Worm (Caenorhabditis elegans) whole organism, L4 larva: Measurements from ENCODE around the gene tiar-2.

ENCODE experiments used
- D1046.2 ChIP-seq: fragments of 200-800 bp; sonication (Bioruptor generic); IDR thresholded peaks from 2 replicates; pipeline ENCODE4 v1.3.6; 2022; ENCODE audit warnings: missing genetic modification characterization, missing compliant biosample characterization
- F26F4.8 ChIP-seq: fragments of 200-800 bp; sonication (Bioruptor generic); conservative IDR thresholded peaks from 2 replicates; pipeline ENCODE4 v1.3.6; 2022; ENCODE audit warnings: missing genetic modification characterization, missing compliant biosample characterization
- F37D6.2 ChIP-seq: sonication (generic microtip); optimal IDR thresholded peaks from 2 replicates; lab custom pipeline; 2016; ENCODE audit warnings: mild to moderate bottlenecking, missing genetic modification characterization, missing compliant biosample characterization
- F44E2.7 ChIP-seq: fragments of 200-800 bp; sonication (Bioruptor generic); IDR thresholded peaks from 2 replicates; pipeline ENCODE4 v2.1.2; 2022; ENCODE audit warnings: missing genetic modification characterization, missing compliant biosample characterization
- F49E8.2 ChIP-seq: sonication (generic microtip); optimal IDR thresholded peaks from 2 replicates; lab custom pipeline; 2016; ENCODE audit warnings: missing compliant biosample characterization, mild to moderate bottlenecking, missing genetic modification characterization, borderline replicate concordance
- T20F7.1 ChIP-seq: fragments of 200-800 bp; sonication (Bioruptor generic); optimal IDR thresholded peaks from 2 replicates; lab custom pipeline; 2018; ENCODE audit warnings: mild to moderate bottlenecking, missing genetic modification characterization, missing compliant biosample characterization
- Y5F2A.4 ChIP-seq: fragments of 200-800 bp; sonication (Bioruptor generic); optimal IDR thresholded peaks from 2 replicates; lab custom pipeline; 2018; ENCODE audit warnings: mild to moderate bottlenecking, missing genetic modification characterization, missing compliant biosample characterization
- Y75B8A.6 ChIP-seq: fragments of 200-800 bp; sonication (Bioruptor generic); IDR thresholded peaks from 2 replicates; pipeline ENCODE4 v1.3.6; 2022; ENCODE audit warnings: missing genetic modification reagents, missing genetic modification characterization, missing compliant biosample characterization
- ZK337.2 ChIP-seq: fragments of 200-800 bp; sonication (Bioruptor generic); IDR thresholded peaks from 2 replicates; pipeline ENCODE4 v1.3.6; 2022; ENCODE audit warnings: missing genetic modification reagents, missing genetic modification characterization, missing compliant biosample characterization
- ZK546.5 ChIP-seq, 2 experiments: sonication (generic microtip); optimal IDR thresholded peaks; 2 replicates each; lab custom pipeline; 2017; ENCODE audit warnings: missing biosample characterization in 2 of 2, missing genetic modification characterization in 2 of 2
- aha-1 ChIP-seq: fragments of 150-350 bp; peaks from one replicate; lab custom pipeline; 2014; ENCODE audit warnings: missing biosample characterization, missing genetic modification characterization
- ceh-20 ChIP-seq: fragments of 200-800 bp; sonication (Bioruptor generic); IDR thresholded peaks from 2 replicates; pipeline ENCODE4 v1.3.6; 2022; ENCODE audit warnings: missing genetic modification reagents, missing genetic modification characterization, missing compliant biosample characterization
- ceh-28 ChIP-seq: fragments of 150-350 bp; optimal IDR thresholded peaks from 2 replicates; lab custom pipeline; 2014; ENCODE audit warnings: missing biosample characterization, missing genetic modification reagents, missing genetic modification characterization
- ceh-62 ChIP-seq: sonication (generic microtip); optimal IDR thresholded peaks from 2 replicates; lab custom pipeline; 2017; ENCODE audit warnings: missing biosample characterization, missing genetic modification characterization
- ces-1 ChIP-seq: fragments of 150-350 bp; sonication (generic microtip); optimal IDR thresholded peaks from 4 replicates; lab custom pipeline; 2014; ENCODE audit warnings: missing biosample characterization, missing genetic modification reagents, missing genetic modification characterization
- daf-16 ChIP-seq, 3 experiments: sonication (generic microtip); optimal IDR thresholded peaks; 2 replicates each; lab custom pipeline; 2016 to 2017; ENCODE audit warnings: missing genetic modification characterization in 3 of 3, missing genetic modification reagents in 3 of 3, mild to moderate bottlenecking in 2 of 3, missing compliant biosample characterization in 2 of 3, missing biosample characterization in 1 of 3, moderate library complexity in 1 of 3
- daf-19 ChIP-seq: fragments of 200-800 bp; sonication (Bioruptor generic); conservative IDR thresholded peaks from 2 replicates; pipeline ENCODE4 v1.3.6; 2022; ENCODE audit warnings: missing genetic modification characterization, missing compliant biosample characterization
- dmd-9 ChIP-seq: fragments of 200-800 bp; sonication (Bioruptor generic); IDR thresholded peaks from 2 replicates; pipeline ENCODE4 v1.3.6; 2022; ENCODE audit warnings: missing genetic modification reagents, missing genetic modification characterization, missing compliant biosample characterization
- egl-27 ChIP-seq: sonication (generic microtip); optimal IDR thresholded peaks from 3 replicates; lab custom pipeline; 2017; ENCODE audit warnings: missing biosample characterization, missing genetic modification reagents, missing genetic modification characterization
- hif-1 ChIP-seq, 2 experiments: sonication (generic microtip); optimal IDR thresholded peaks; 2 replicates each; lab custom pipeline; 2016 to 2017; ENCODE audit warnings: missing compliant biosample characterization in 2 of 2, missing genetic modification characterization in 2 of 2, missing genetic modification reagents in 2 of 2, missing genotype in 2 of 2, mild to moderate bottlenecking in 1 of 2
- hlh-11 ChIP-seq: fragments of 200-800 bp; sonication (Bioruptor generic); optimal IDR thresholded peaks from 2 replicates; lab custom pipeline; 2018; ENCODE audit warnings: mild to moderate bottlenecking, missing genetic modification characterization, missing compliant biosample characterization
- hlh-30 ChIP-seq: sonication (generic microtip); optimal IDR thresholded peaks from 2 replicates; lab custom pipeline; 2017; ENCODE audit warnings: antibody characterized with exemption, mild to moderate bottlenecking, missing genetic modification characterization, missing compliant biosample characterization; ENCODE audit not compliant: insufficient read depth
- lim-7 ChIP-seq: fragments of 200-800 bp; sonication (Bioruptor generic); IDR thresholded peaks from 2 replicates; pipeline ENCODE4 v1.3.6; 2022; ENCODE audit warnings: missing genetic modification characterization, missing compliant biosample characterization
- lin-15B ChIP-seq: fragments of 150-350 bp; sonication (generic microtip); optimal IDR thresholded peaks from 3 replicates; lab custom pipeline; 2014; ENCODE audit warnings: missing biosample characterization, missing genetic modification characterization
- lin-38 ChIP-seq: fragments of 200-800 bp; sonication (Bioruptor generic); IDR thresholded peaks from 2 replicates; pipeline ENCODE4 v1.3.6; 2022; ENCODE audit warnings: missing genetic modification reagents, missing genetic modification characterization, missing compliant biosample characterization
- mdl-1 ChIP-seq, 2 experiments: fragments of 150-350 bp in 1 of 2; sonication (generic microtip) in 1 of 2; optimal IDR thresholded peaks; 2 replicates each; lab custom pipeline; 2014 to 2017; ENCODE audit warnings: missing biosample characterization in 2 of 2, missing genetic modification characterization in 2 of 2
- mes-2 ChIP-seq: sonication (generic microtip); optimal IDR thresholded peaks from 2 replicates; lab custom pipeline; 2016; ENCODE audit warnings: missing genotype, mild to moderate bottlenecking, missing genetic modification characterization, missing compliant biosample characterization; ENCODE audit not compliant: poor library complexity, severe bottlenecking
- nhr-237 ChIP-seq: sonication (generic microtip); optimal IDR thresholded peaks from 2 replicates; lab custom pipeline; 2017; ENCODE audit warnings: missing biosample characterization, missing genetic modification characterization
- nhr-28 ChIP-seq: fragments of 150-350 bp; optimal IDR thresholded peaks from 2 replicates; lab custom pipeline; 2014; ENCODE audit warnings: missing biosample characterization, missing genetic modification characterization
- nhr-48 ChIP-seq: sonication (generic microtip); optimal IDR thresholded peaks from 2 replicates; lab custom pipeline; 2016; ENCODE audit warnings: mild to moderate bottlenecking, missing genetic modification characterization, missing compliant biosample characterization
- pqm-1 ChIP-seq: sonication (generic microtip); optimal IDR thresholded peaks from 2 replicates; lab custom pipeline; 2017; ENCODE audit warnings: missing biosample characterization, missing genetic modification characterization
- rbr-2 ChIP-seq: sonication (generic microtip); optimal IDR thresholded peaks from 2 replicates; lab custom pipeline; 2016; ENCODE audit warnings: missing genotype, missing genetic modification characterization, missing compliant biosample characterization
- set-16 ChIP-seq: fragments of 200-800 bp; sonication (Bioruptor generic); IDR thresholded peaks from 2 replicates; pipeline ENCODE4 v1.3.6; 2022; ENCODE audit warnings: missing genetic modification reagents, missing genetic modification characterization, missing compliant biosample characterization
- skn-1 ChIP-seq: fragments of 150-350 bp; optimal IDR thresholded peaks from 2 replicates; lab custom pipeline; 2014; ENCODE audit warnings: missing biosample characterization, missing genetic modification characterization
- snpc-4 ChIP-seq: fragments of 150-350 bp; optimal IDR thresholded peaks from 2 replicates; lab custom pipeline; 2014; ENCODE audit warnings: missing biosample characterization, missing genetic modification characterization
- unc-39 ChIP-seq: sonication (generic microtip); optimal IDR thresholded peaks from 2 replicates; lab custom pipeline; 2017; ENCODE audit warnings: missing biosample characterization, missing genetic modification characterization
- vab-7 ChIP-seq: fragments of 200-800 bp; sonication (Bioruptor generic); IDR thresholded peaks from 2 replicates; pipeline ENCODE4 v1.3.6; 2022; ENCODE audit warnings: missing genetic modification reagents, missing genetic modification characterization, missing compliant biosample characterization
- zfp-2 ChIP-seq: sonication (generic microtip); optimal IDR thresholded peaks from 2 replicates; lab custom pipeline; 2016; ENCODE audit warnings: mild to moderate bottlenecking, missing genetic modification characterization, missing compliant biosample characterization
- zip-2 ChIP-seq: fragments of 150-350 bp; optimal IDR thresholded peaks from 2 replicates; lab custom pipeline; 2014; ENCODE audit warnings: missing biosample characterization, missing genetic modification characterization

tiar-2 gene

DNA sequence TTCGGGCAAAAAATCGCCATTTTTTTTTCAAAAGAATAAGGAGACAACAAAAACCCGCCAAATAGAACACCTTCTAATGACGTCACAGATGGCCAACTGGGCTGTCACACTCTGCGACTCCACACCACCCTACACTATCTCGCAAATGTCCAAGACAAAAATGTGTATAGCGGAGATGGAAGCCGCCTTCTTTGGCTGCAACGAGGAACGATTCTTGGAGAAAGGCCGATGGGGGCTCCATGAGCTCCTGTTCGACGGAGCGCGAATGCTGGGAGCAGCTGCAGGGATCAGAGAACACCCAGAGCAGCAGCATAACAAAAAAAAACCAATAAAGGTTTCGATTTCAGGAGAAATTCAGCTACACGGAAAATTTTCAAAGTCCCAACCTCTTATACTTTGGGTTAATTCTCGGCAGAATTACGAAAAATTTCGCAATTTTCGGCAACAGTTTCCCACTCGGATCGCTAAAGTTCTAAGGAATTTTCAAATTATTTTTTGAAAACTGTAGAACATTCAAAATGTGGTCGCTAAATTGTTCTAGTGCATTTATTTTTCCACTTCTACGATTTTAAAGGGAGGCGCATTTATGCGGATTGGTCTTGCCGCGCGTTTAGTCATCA lies 37.4 kb downstream of the tiar-2 start (continued):
- TF ChIP-seq zfp-2 (tag; lab: Kevin White, UChicago) (no peak), mes-2 (tag; lab: Kevin White, UChicago) (peak; percentile 45), lim-7 (GFP tag; lab: Robert Waterston, UW) (no peak), vab-7 (GFP tag; lab: Robert Waterston, UW) (peak; percentile 49; the same call in 1 of the 2 replicates), mdl-1 (tag; optimal IDR thresholded peaks at IDR 0.05; lab: Kevin White, UChicago) (peak in 1 of 2 experiments; percentile 12), ZK337.2 (GFP tag; lab: Robert Waterston, UW) (no peak), D1046.2 (GFP tag; lab: Robert Waterston, UW) (0 out of 2 replicates have a peak, but pooled peaks have one; percentile 13), F37D6.2 (tag; lab: Kevin White, UChicago) (peak; percentile 42), dmd-9 (no peak), nhr-28 (tag; lab: Kevin White, UChicago) (peak; percentile 26)

DNA sequence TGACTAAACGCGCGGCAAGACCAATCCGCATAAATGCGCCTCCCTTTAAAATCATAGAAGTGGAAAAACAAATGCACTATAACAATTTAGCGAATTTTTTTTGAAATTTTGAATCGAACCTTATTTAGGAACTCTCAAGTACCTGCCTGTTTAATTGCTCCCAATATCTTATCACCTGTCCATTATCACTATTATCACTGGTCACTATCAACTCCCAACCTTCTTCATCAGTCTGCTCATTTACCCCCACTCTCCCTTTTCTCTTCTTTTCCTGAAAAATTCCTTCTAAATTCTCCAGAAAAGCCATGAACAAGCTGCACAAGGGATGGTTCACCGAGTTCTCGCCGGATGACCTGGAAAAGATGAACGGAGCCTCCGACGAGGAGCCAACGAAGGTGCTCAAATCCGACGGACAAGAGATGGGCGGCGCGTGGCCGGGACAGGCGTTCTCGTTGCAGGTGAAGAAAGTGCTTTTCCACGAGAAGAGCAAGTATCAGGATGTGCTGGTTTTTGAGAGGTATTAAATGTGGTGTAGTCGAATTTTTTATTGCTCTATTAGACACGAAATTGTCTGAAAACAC lies 38.2 kb downstream of the tiar-2 start, which contains the start of gene spds-1:
spds-1 (plus strand) TSS at position 298 of the 581 bp plus-strand sequence.
- peak; percentile 8 for TF ChIP-seq hlh-11 (tag; lab: Kevin White, UChicago)
- peak; percentile 48 for TF ChIP-seq pqm-1 (tag; lab: Kevin White, UChicago)
- no peak for TF ChIP-seq nhr-48
- TF ChIP-seq set-16 (GFP tag; lab: Robert Waterston, UW), result peak; percentile 60

DNA sequence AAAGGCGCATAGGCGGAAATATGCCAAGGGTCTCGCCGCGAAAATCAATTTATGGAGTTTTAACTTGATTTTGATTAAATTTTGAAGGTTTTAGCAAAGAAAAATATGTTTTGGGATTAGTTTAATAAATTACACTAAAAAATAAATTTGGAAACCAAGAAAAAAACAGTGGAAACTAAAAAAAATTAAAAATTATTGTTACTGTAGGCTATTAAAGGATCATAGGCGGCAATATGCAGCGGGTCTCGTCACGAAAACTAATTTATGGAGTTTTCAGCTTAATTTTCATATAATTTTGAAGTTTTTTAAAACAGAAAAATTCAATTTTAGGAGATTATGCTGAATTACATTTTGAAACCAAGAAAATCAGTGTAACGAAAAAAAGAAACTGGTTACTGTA lies 40.3 kb downstream of the tiar-2 start:
- TF ChIP-seq rbr-2 (tag; lab: Kevin White, UChicago) (no peak), ceh-20 (no peak), daf-19 (GFP tag; lab: Robert Waterston, UW) (no peak), F44E2.7 (GFP tag; lab: Robert Waterston, UW) (no peak), Y5F2A.4 (no peak), ceh-62 (tag; lab: Kevin White, UChicago) (no peak), ces-1 (GFP tag; lab: Kevin White, UChicago) (no peak), pqm-1 (tag; lab: Kevin White, UChicago) (no peak), T20F7.1 (GFP tag; lab: Kevin White, UChicago) (no peak), lin-38 (GFP tag; lab: Robert Waterston, UW) (peak; percentile 36; the same call in 1 of the 2 replicates), ZK546.5 (tag; optimal IDR thresholded peaks at IDR 0.05; lab: Kevin White, UChicago) (no peak), aha-1 (no peak), F49E8.2 (tag; lab: Kevin White, UChicago) (peak; percentile 68)
- TF ChIP-seq, all 104 proteins: peak for 2

DNA sequence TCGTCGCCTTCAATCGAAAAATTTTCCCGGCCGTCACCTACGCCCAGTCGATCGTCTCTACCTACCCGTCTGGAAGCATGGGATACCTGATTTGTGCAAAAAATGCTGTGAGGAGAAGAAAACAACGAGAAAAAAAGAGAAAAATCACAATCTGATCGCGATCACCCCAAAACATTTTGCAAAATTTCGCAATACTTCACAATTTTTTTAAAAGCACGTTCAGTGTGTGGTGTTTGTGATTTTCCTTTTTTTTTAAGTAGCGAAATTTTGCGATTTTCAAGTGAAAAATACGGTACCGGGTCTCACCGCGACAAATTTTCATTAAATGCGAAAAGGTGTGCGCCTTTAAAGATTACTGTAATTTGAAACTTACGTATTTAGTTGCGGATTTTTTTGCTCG lies 41.2 kb downstream of the tiar-2 start:
- TF ChIP-seq Y75B8A.6 (GFP tag; lab: Robert Waterston, UW) (no peak), zip-2 (peak; percentile 87), snpc-4 (tag; lab: Kevin White, UChicago) (no peak), hif-1 (tag; optimal IDR thresholded peaks at IDR 0.05; lab: Kevin White, UChicago) (peak in 1 of 2 experiments; percentile 37)

DNA sequence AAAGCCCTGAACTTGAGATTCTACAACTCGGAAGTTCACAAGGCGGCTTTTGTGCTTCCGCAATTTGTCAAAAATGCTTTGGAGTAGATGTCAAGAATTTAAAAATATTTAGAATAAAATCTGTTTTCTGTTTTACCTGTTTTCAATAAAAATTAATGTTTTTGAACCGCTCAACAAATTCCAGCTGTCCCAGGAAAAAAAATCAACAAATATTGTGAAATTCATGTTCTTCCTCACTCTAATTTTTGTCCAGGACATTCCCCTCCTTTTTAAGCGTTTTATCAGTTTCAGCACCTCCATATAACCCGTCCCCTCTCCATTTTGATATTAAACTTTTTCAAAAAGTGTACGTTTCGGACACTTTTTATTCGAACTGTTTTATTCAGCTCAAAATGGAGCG lies 42.2 kb downstream of the tiar-2 start, which contains the start of gene Y46G5A.20:
Y46G5A.20 (plus strand) TSS at position 301 of the 400 bp plus-strand sequence.
- TF ChIP-seq D1046.2 (GFP tag; lab: Robert Waterston, UW) (no peak), F26F4.8 (GFP tag; lab: Robert Waterston, UW) (no peak), unc-39 (tag; lab: Kevin White, UChicago) (no peak), ceh-28 (tag; lab: Kevin White, UChicago) (no peak), daf-19 (GFP tag; lab: Robert Waterston, UW) (no peak), lin-38 (GFP tag; lab: Robert Waterston, UW) (no peak), daf-16 (GFP tag; optimal IDR thresholded peaks at IDR 0.05; lab: Kevin White, UChicago) (no peak), daf-16 (tag; optimal IDR thresholded peaks at IDR 0.05; lab: Kevin White, UChicago) (peak; percentile 52), hlh-30 (tag; lab: Kevin White, UChicago) (no peak), set-16 (GFP tag; lab: Robert Waterston, UW) (no peak), nhr-237 (tag; lab: Kevin White, UChicago) (no peak), egl-27 (no peak), skn-1 (tag; lab: Kevin White, UChicago) (no peak), pqm-1 (tag; lab: Kevin White, UChicago) (peak; percentile 15), lin-15B (tag; lab: Kevin White, UChicago) (no peak)
- TF ChIP-seq, all 104 proteins: peak for 2
